Fruit fly (Drosophila melanogaster): Measurements from ENCODE around the gene CG9451.

The CG9451 gene

dm6 chr3L:19495991-19496588, 4.5 kb downstream of the CG9451 start (continued):
- TF ChIP-seq so (GFP tag; IDR thresholded peaks at IDR 0.05) = no peak
- TF ChIP-seq al (GFP tag; IDR thresholded peaks at IDR 0.05) = no peak
- no peak for TF ChIP-seq HLH54F (GFP tag; optimal IDR thresholded peaks at IDR 0.05)
- no peak for TF ChIP-seq Aef1 (GFP tag; IDR thresholded peaks at IDR 0.05)
- no peak for TF ChIP-seq CG7271 (tag; optimal IDR thresholded peaks at IDR 0.05)
- TF ChIP-seq sens-2 (GFP tag; IDR thresholded peaks at IDR 0.05) = no peak
- no peak for TF ChIP-seq CG8765 (GFP tag; IDR thresholded peaks at IDR 0.05)
- no peak for TF ChIP-seq emc (GFP tag; optimal IDR thresholded peaks at IDR 0.05)
- TF ChIP-seq gce (GFP tag; IDR thresholded peaks at IDR 0.05) = no peak
- TF ChIP-seq CG11093 (GFP tag; IDR thresholded peaks at IDR 0.05) = no peak
- no peak for TF ChIP-seq NFAT (GFP tag; IDR thresholded peaks at IDR 0.05)
- TF ChIP-seq H2.0 (GFP tag; IDR thresholded peaks at IDR 0.05) = no peak
- no peak for TF ChIP-seq nerfin-1 (tag; optimal IDR thresholded peaks at IDR 0.05)
- TF ChIP-seq Lpt (GFP tag; optimal IDR thresholded peaks at IDR 0.05) = no peak
- no peak for TF ChIP-seq cwo (GFP tag; optimal IDR thresholded peaks at IDR 0.05)
- no peak for TF ChIP-seq CG10462 (GFP tag; optimal IDR thresholded peaks at IDR 0.05)
- no peak for TF ChIP-seq CG11560 (tag; IDR thresholded peaks at IDR 0.05)
- no peak for TF ChIP-seq CG8924 (tag; optimal IDR thresholded peaks at IDR 0.05)
- TF ChIP-seq abd-A (tag; optimal IDR thresholded peaks at IDR 0.05) = no peak
- no peak for TF ChIP-seq dati (GFP tag; IDR thresholded peaks at IDR 0.05)
- TF ChIP-seq Bdp1 (GFP tag; optimal IDR thresholded peaks at IDR 0.05) = no peak
- peak; percentile 28 for TF ChIP-seq CG15514 (GFP tag; optimal IDR thresholded peaks at IDR 0.05)
- no peak for TF ChIP-seq gsb-n (tag; optimal IDR thresholded peaks at IDR 0.05)
- no peak for TF ChIP-seq mld (GFP tag; IDR thresholded peaks at IDR 0.05; ENCODE audit: partially characterized antibody)
- TF ChIP-seq lab (GFP tag; optimal IDR thresholded peaks at IDR 0.05) = peak; percentile 21
- no peak for TF ChIP-seq croc (GFP tag; conservative IDR thresholded peaks at IDR 0.05)
- TF ChIP-seq Poxn (GFP tag; IDR thresholded peaks at IDR 0.05) = no peak
- peak; percentile 26 for TF ChIP-seq gem (tag; optimal IDR thresholded peaks at IDR 0.05)
- TF ChIP-seq CG31365 (tag; optimal IDR thresholded peaks at IDR 0.05) = peak; percentile 0
- TF ChIP-seq BEAF-32 (GFP tag; optimal IDR thresholded peaks at IDR 0.05) = no peak
- no peak for TF ChIP-seq CG9727 (GFP tag; optimal IDR thresholded peaks at IDR 0.05)
- no peak for TF ChIP-seq CG2202 (tag; optimal IDR thresholded peaks at IDR 0.05)
- TF ChIP-seq CG10543 (GFP tag; optimal IDR thresholded peaks at IDR 0.05) = peak; percentile 9
- no peak for TF ChIP-seq Opbp (GFP tag; IDR thresholded peaks at IDR 0.05; ENCODE audit: partially characterized antibody)
- TF ChIP-seq CG13296 (GFP tag; optimal IDR thresholded peaks at IDR 0.05) = peak; percentile 33
- no peak for TF ChIP-seq Antp (GFP tag; optimal IDR thresholded peaks at IDR 0.05)
- no peak for TF ChIP-seq CG3838 (GFP tag; optimal IDR thresholded peaks at IDR 0.05)
- no peak for TF ChIP-seq phol (tag; optimal IDR thresholded peaks at IDR 0.05)
- TF ChIP-seq pum (GFP tag; optimal IDR thresholded peaks at IDR 0.05) = no peak
- TF ChIP-seq pb (GFP tag; optimal IDR thresholded peaks at IDR 0.05) = no peak
- no peak for TF ChIP-seq Scr (GFP tag; IDR thresholded peaks at IDR 0.05; ENCODE audit: partially characterized antibody)
- peak; percentile 22 for TF ChIP-seq HHEX (GFP tag; optimal IDR thresholded peaks at IDR 0.05)
- no peak for TF ChIP-seq CG6689 (GFP tag; IDR thresholded peaks at IDR 0.05)
- peak; percentile 63 for TF ChIP-seq CG34376 (GFP tag; optimal IDR thresholded peaks at IDR 0.05)
- no peak for TF ChIP-seq ewg (GFP tag; optimal IDR thresholded peaks at IDR 0.05)
- peak; percentile 1 for TF ChIP-seq dmrt99B (tag; optimal IDR thresholded peaks at IDR 0.05)
- TF ChIP-seq Ptx1 (GFP tag; IDR thresholded peaks at IDR 0.05) = no peak
- TF ChIP-seq CG12942 (GFP tag; optimal IDR thresholded peaks at IDR 0.05) = no peak
- no peak for TF ChIP-seq kni (GFP tag; optimal IDR thresholded peaks at IDR 0.05)
- TF ChIP-seq E2f1 (GFP tag; IDR thresholded peaks at IDR 0.05) = no peak
- no peak for TF ChIP-seq CG2199 (GFP tag; IDR thresholded peaks at IDR 0.05)
